Fruit fly (Drosophila melanogaster) whole organism, adult: Measurements from ENCODE around the gene Pdp.

Source experiments
- CG14711 ChIP-seq: fragments of 200-800 bp; sonication (Bioruptor generic); optimal IDR thresholded peaks from 2 replicates; lab custom pipeline; 2018; ENCODE audit warnings: missing biosample characterization, mild to moderate bottlenecking, missing genetic modification characterization, moderate library complexity
- CG1620 ChIP-seq: fragments of 200-800 bp; sonication (Bioruptor generic); optimal IDR thresholded peaks from 2 replicates; lab custom pipeline; 2016; ENCODE audit warnings: missing biosample characterization, missing genetic modification characterization
- CG33017 ChIP-seq: fragments of 200-800 bp; sonication (Bioruptor generic); optimal IDR thresholded peaks from 2 replicates; lab custom pipeline; 2018; ENCODE audit warnings: missing biosample characterization, mild to moderate bottlenecking, missing genetic modification characterization, moderate library complexity
- CG7045 ChIP-seq: fragments of 200-800 bp; sonication (Bioruptor generic); optimal IDR thresholded peaks from 2 replicates; lab custom pipeline; 2017; ENCODE audit warnings: missing biosample characterization, mild to moderate bottlenecking, missing genetic modification characterization
- CG7101 ChIP-seq: fragments of 200-800 bp; sonication (Bioruptor generic); optimal IDR thresholded peaks from 2 replicates; lab custom pipeline; 2018; ENCODE audit warnings: missing biosample characterization, mild to moderate bottlenecking, missing genetic modification characterization, moderate library complexity
- Clk ChIP-seq: fragments of 200-800 bp; sonication (Bioruptor generic); optimal IDR thresholded peaks from 2 replicates; lab custom pipeline; 2017; ENCODE audit warnings: missing biosample characterization, missing genetic modification characterization
- Hr96 ChIP-seq: fragments of 200-800 bp; sonication (Bioruptor generic); optimal IDR thresholded peaks from 2 replicates; lab custom pipeline; 2016; ENCODE audit warnings: missing biosample characterization, missing genetic modification characterization
- Mnt ChIP-seq: fragments of 200-800 bp; sonication (Bioruptor generic); optimal IDR thresholded peaks from 2 replicates; lab custom pipeline; 2016; ENCODE audit warnings: missing biosample characterization, mild to moderate bottlenecking, missing genetic modification characterization
- cnc ChIP-seq, 2 experiments: fragments of >200 bp; optimal IDR thresholded peaks; 2 replicates each; lab custom pipeline; 2017
- ovo ChIP-seq: fragments of 200-800 bp; sonication (Bioruptor generic); optimal IDR thresholded peaks from 2 replicates; lab custom pipeline; 2016; ENCODE audit warnings: missing biosample characterization, missing genetic modification characterization
- tj ChIP-seq: fragments of 200-800 bp; sonication (Bioruptor generic); optimal IDR thresholded peaks from 3 replicates; lab custom pipeline; 2017; ENCODE audit warnings: missing biosample characterization, mild to moderate bottlenecking, missing genetic modification characterization, moderate library complexity
- toe ChIP-seq: fragments of 200-800 bp; sonication (Bioruptor generic); optimal IDR thresholded peaks from 2 replicates; lab custom pipeline; 2016; ENCODE audit warnings: missing biosample characterization, missing genetic modification characterization

DNA sequence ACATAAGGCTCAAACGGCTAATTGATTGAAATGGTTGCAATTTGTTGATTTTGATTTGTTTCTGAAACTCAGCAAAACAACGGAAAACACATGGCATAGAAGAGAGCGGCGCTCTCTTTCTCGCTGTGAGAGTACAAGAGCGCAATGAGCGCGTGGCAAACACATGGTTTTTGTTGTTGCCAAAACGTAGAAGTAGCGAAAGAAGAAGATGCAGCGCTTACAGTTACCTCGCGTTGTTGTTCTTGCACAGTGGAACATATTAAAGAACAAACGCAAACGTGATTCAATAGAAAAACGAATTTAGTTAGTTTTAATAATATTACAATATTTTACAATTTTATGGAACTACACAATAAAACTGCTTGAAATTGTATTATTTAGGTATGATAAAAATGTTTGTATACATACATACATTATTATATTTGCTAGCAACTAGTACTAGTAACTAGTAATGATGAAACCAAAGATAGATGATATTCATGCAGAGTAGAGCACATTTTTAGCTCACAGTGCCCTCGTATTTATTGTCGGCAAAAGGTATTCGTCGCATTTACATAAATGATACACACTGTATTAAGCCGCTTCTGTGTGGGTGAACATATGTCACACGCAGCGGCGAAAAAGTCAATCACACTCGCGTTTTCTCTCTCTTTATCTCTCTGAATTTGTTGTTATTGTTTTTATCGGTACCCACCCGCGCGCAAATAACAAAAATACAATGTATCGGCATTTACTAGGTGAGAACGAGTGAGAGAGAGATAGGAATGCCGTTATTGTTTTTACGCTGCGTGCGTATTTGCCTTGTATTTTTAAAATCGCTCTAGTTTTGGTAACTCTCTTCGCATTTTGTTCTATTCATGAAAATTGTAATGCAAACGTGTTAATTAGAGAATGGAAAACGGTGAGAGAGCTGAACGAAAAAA lies 29.0 kb downstream of the Pdp start:
- TF ChIP-seq Clk (GFP tag; lab: Kevin White, UChicago): peak; percentile 83
- TF ChIP-seq tj: peak; percentile 83
- TF ChIP-seq CG14711 (tag; lab: Kevin White, UChicago): peak; percentile 90
- peak; percentile 86 for TF ChIP-seq CG1620 (GFP tag; lab: Kevin White, UChicago)
- TF ChIP-seq cnc (optimal IDR thresholded peaks at IDR 0.05; lab: Kevin White, UChicago): no peak
- TF ChIP-seq ovo (GFP tag; lab: Kevin White, UChicago): peak; percentile 83
- peak; percentile 67 for TF ChIP-seq toe (GFP tag; lab: Kevin White, UChicago)
- TF ChIP-seq CG7101 (tag; lab: Kevin White, UChicago): peak; percentile 96
- peak; percentile 93 for TF ChIP-seq Mnt (GFP tag; lab: Kevin White, UChicago)
- peak; percentile 88 for TF ChIP-seq CG33017 (tag; lab: Kevin White, UChicago)
- TF ChIP-seq Hr96: peak; percentile 85
- TF ChIP-seq CG7045 (GFP tag; lab: Kevin White, UChicago): peak; percentile 92
